Worm (Caenorhabditis elegans) whole organism, L4 larva: ENCODE data around the gene tsfm-1.

Source experiments
- F37D6.2 ChIP-seq: sonication (generic microtip); optimal IDR thresholded peaks from 2 replicates; lab custom pipeline; 2016; ENCODE audit warnings: mild to moderate bottlenecking, missing genetic modification characterization, missing compliant biosample characterization
- aly-2 ChIP-seq: sonication (generic microtip); optimal IDR thresholded peaks from 2 replicates; lab custom pipeline; 2018; ENCODE audit warnings: missing biosample characterization, missing genetic modification characterization
- dmd-8 ChIP-seq: fragments of 200-800 bp; sonication (Bioruptor generic); IDR thresholded peaks from 2 replicates; pipeline ENCODE4 v1.3.6; 2022; ENCODE audit warnings: missing genetic modification characterization, missing compliant biosample characterization
- egl-43 ChIP-seq: fragments of 200-800 bp; sonication (Bioruptor generic); IDR thresholded peaks from 2 replicates; pipeline ENCODE4 v1.3.6; 2022; ENCODE audit warnings: missing genetic modification reagents, missing genetic modification characterization, missing compliant biosample characterization
- jun-1 ChIP-seq: fragments of 150-350 bp; optimal IDR thresholded peaks from 2 replicates; lab custom pipeline; 2014; ENCODE audit warnings: missing biosample characterization, missing genetic modification reagents, missing genetic modification characterization
- mdl-1 ChIP-seq, 2 experiments: fragments of 150-350 bp in 1 of 2; sonication (generic microtip) in 1 of 2; optimal IDR thresholded peaks; 2 replicates each; lab custom pipeline; 2014 to 2017; ENCODE audit warnings: missing biosample characterization in 2 of 2, missing genetic modification characterization in 2 of 2
- nhr-237 ChIP-seq: sonication (generic microtip); optimal IDR thresholded peaks from 2 replicates; lab custom pipeline; 2017; ENCODE audit warnings: missing biosample characterization, missing genetic modification characterization
- snpc-4 ChIP-seq: fragments of 150-350 bp; optimal IDR thresholded peaks from 2 replicates; lab custom pipeline; 2014; ENCODE audit warnings: missing biosample characterization, missing genetic modification characterization
- vab-7 ChIP-seq: fragments of 200-800 bp; sonication (Bioruptor generic); IDR thresholded peaks from 2 replicates; pipeline ENCODE4 v1.3.6; 2022; ENCODE audit warnings: missing genetic modification reagents, missing genetic modification characterization, missing compliant biosample characterization
- zip-11 ChIP-seq: fragments of 200-800 bp; sonication (Bioruptor generic); IDR thresholded peaks from 2 replicates; pipeline ENCODE4 v1.3.6; 2022; ENCODE audit warnings: missing genetic modification characterization, missing compliant biosample characterization
- ztf-11 ChIP-seq: fragments of 150-350 bp; optimal IDR thresholded peaks from 2 replicates; lab custom pipeline; 2014; ENCODE audit warnings: missing biosample characterization, missing genetic modification characterization

- TF ChIP-seq vab-7 (GFP tag; lab: Robert Waterston, UW), result no peak
- no peak for TF ChIP-seq ztf-11 (tag; lab: Kevin White, UChicago)
- no peak for TF ChIP-seq zip-11 (GFP tag; lab: Robert Waterston, UW)
- no peak for TF ChIP-seq jun-1 (tag; lab: Kevin White, UChicago)
- TF ChIP-seq nhr-237 (tag; lab: Kevin White, UChicago), result no peak
- no peak for TF ChIP-seq snpc-4 (tag; lab: Kevin White, UChicago)
- TF ChIP-seq F37D6.2, result no peak
- TF ChIP-seq egl-43, result no peak
- no peak for TF ChIP-seq mdl-1 (tag; optimal IDR thresholded peaks at IDR 0.05; lab: Kevin White, UChicago)
- no peak for TF ChIP-seq aly-2 (tag; lab: Kevin White, UChicago)
- no peak for TF ChIP-seq dmd-8 (GFP tag; lab: Robert Waterston, UW)
Measured at ce11 chrV:12294091-12294490, 22.7 kb upstream of the tsfm-1 start.
